Fruit fly (Drosophila melanogaster) whole organism, adult: Measurements from ENCODE around the gene CG18622.

Experiments
- CG11617 ChIP-seq: fragments of 200-800 bp; sonication (Bioruptor generic); optimal IDR thresholded peaks from 2 replicates; lab custom pipeline; 2017; ENCODE audit warnings: mild to moderate bottlenecking, missing biosample characterization, missing genetic modification reagents, missing genetic modification characterization
- CG12768 ChIP-seq: fragments of 200-800 bp; sonication (Bioruptor generic); optimal IDR thresholded peaks from 2 replicates; lab custom pipeline; 2017; ENCODE audit warnings: missing biosample characterization, missing genetic modification characterization, mild to moderate bottlenecking, moderate library complexity, missing genetic modification reagents
- CG14711 ChIP-seq: fragments of 200-800 bp; sonication (Bioruptor generic); optimal IDR thresholded peaks from 2 replicates; lab custom pipeline; 2018; ENCODE audit warnings: missing biosample characterization, mild to moderate bottlenecking, missing genetic modification characterization, moderate library complexity
- CG1620 ChIP-seq: fragments of 200-800 bp; sonication (Bioruptor generic); optimal IDR thresholded peaks from 2 replicates; lab custom pipeline; 2016; ENCODE audit warnings: missing biosample characterization, missing genetic modification characterization
- CG33017 ChIP-seq: fragments of 200-800 bp; sonication (Bioruptor generic); optimal IDR thresholded peaks from 2 replicates; lab custom pipeline; 2018; ENCODE audit warnings: missing biosample characterization, mild to moderate bottlenecking, missing genetic modification characterization, moderate library complexity
- CG5204 ChIP-seq: fragments of 200-800 bp; sonication (Bioruptor generic); optimal IDR thresholded peaks from 2 replicates; lab custom pipeline; 2016; ENCODE audit warnings: missing biosample characterization, missing genetic modification characterization
- CG7045 ChIP-seq: fragments of 200-800 bp; sonication (Bioruptor generic); optimal IDR thresholded peaks from 2 replicates; lab custom pipeline; 2017; ENCODE audit warnings: missing biosample characterization, mild to moderate bottlenecking, missing genetic modification characterization
- CG7101 ChIP-seq: fragments of 200-800 bp; sonication (Bioruptor generic); optimal IDR thresholded peaks from 2 replicates; lab custom pipeline; 2018; ENCODE audit warnings: missing biosample characterization, mild to moderate bottlenecking, missing genetic modification characterization, moderate library complexity
- Clk ChIP-seq: fragments of 200-800 bp; sonication (Bioruptor generic); optimal IDR thresholded peaks from 2 replicates; lab custom pipeline; 2017; ENCODE audit warnings: missing biosample characterization, missing genetic modification characterization
- Crg-1 ChIP-seq: fragments of 200-800 bp; sonication (Bioruptor generic); optimal IDR thresholded peaks from 2 replicates; lab custom pipeline; 2016; ENCODE audit warnings: missing biosample characterization, missing genetic modification characterization
- Hr96 ChIP-seq: fragments of 200-800 bp; sonication (Bioruptor generic); optimal IDR thresholded peaks from 2 replicates; lab custom pipeline; 2016; ENCODE audit warnings: missing biosample characterization, missing genetic modification characterization
- Mnt ChIP-seq: fragments of 200-800 bp; sonication (Bioruptor generic); optimal IDR thresholded peaks from 2 replicates; lab custom pipeline; 2016; ENCODE audit warnings: missing biosample characterization, mild to moderate bottlenecking, missing genetic modification characterization
- bab1 ChIP-seq: fragments of 200-800 bp; sonication (Bioruptor generic); optimal IDR thresholded peaks from 3 replicates; lab custom pipeline; 2019; ENCODE audit warnings: missing biosample characterization, mild to moderate bottlenecking, missing genetic modification characterization, moderate library complexity
- cic ChIP-seq: fragments of 200-800 bp; sonication (Bioruptor generic); optimal IDR thresholded peaks from 2 replicates; lab custom pipeline; 2017; ENCODE audit warnings: missing biosample characterization, mild to moderate bottlenecking, missing genetic modification characterization, moderate library complexity
- cnc ChIP-seq, 2 experiments: fragments of >200 bp; optimal IDR thresholded peaks; 2 replicates each; lab custom pipeline; 2017
- kay ChIP-seq: fragments of 200-800 bp; sonication (Bioruptor generic); peaks from one replicate; lab custom pipeline; 2016; ENCODE audit warnings: missing biosample characterization, missing genetic modification characterization, borderline replicate concordance
- ovo ChIP-seq: fragments of 200-800 bp; sonication (Bioruptor generic); optimal IDR thresholded peaks from 2 replicates; lab custom pipeline; 2016; ENCODE audit warnings: missing biosample characterization, missing genetic modification characterization
- pad ChIP-seq: fragments of 200-800 bp; sonication (Bioruptor generic); optimal IDR thresholded peaks from 3 replicates; lab custom pipeline; 2017; ENCODE audit warnings: missing biosample characterization, missing genetic modification characterization, mild to moderate bottlenecking, moderate library complexity, missing genetic modification reagents
- tj ChIP-seq: fragments of 200-800 bp; sonication (Bioruptor generic); optimal IDR thresholded peaks from 3 replicates; lab custom pipeline; 2017; ENCODE audit warnings: missing biosample characterization, mild to moderate bottlenecking, missing genetic modification characterization, moderate library complexity
- toe ChIP-seq: fragments of 200-800 bp; sonication (Bioruptor generic); optimal IDR thresholded peaks from 2 replicates; lab custom pipeline; 2016; ENCODE audit warnings: missing biosample characterization, missing genetic modification characterization

CG18622 gene

dm6 chr3R:17020956-17021355, 33.4 kb upstream of the CG18622 start, which contains the start of gene Adsl:
TSS of gene Adsl (minus strand) at chr3R:17021120.
- peak; percentile 18 for TF ChIP-seq Hr96 (GFP tag; lab: Kevin White, UChicago)
- peak; percentile 84 for TF ChIP-seq Mnt (GFP tag; lab: Kevin White, UChicago)
- peak; percentile 65 for TF ChIP-seq CG11617
- TF ChIP-seq CG12768 (GFP tag; lab: Kevin White, UChicago), result no peak
- no peak for TF ChIP-seq Clk
- peak; percentile 85 for TF ChIP-seq bab1 (GFP tag; lab: Kevin White, UChicago)
- TF ChIP-seq CG7045 (GFP tag; lab: Kevin White, UChicago), result peak; percentile 24
- no peak for TF ChIP-seq cic (GFP tag; lab: Kevin White, UChicago)
- peak; percentile 18 for TF ChIP-seq CG1620 (GFP tag; lab: Kevin White, UChicago)
- no peak for TF ChIP-seq toe (GFP tag; lab: Kevin White, UChicago)
- peak; percentile 28 for TF ChIP-seq tj
- no peak for TF ChIP-seq Crg-1
- no peak for TF ChIP-seq cnc (optimal IDR thresholded peaks at IDR 0.05; lab: Kevin White, UChicago)
- TF ChIP-seq ovo (GFP tag; lab: Kevin White, UChicago), result peak; percentile 51
- TF ChIP-seq CG14711 (tag; lab: Kevin White, UChicago), result peak; percentile 23
- TF ChIP-seq pad (GFP tag; lab: Kevin White, UChicago), result peak; percentile 46
- peak; percentile 82 for TF ChIP-seq kay
- TF ChIP-seq CG7101 (tag; lab: Kevin White, UChicago), result peak; percentile 59
- TF ChIP-seq CG33017 (tag; lab: Kevin White, UChicago), result peak; percentile 56
- TF ChIP-seq CG5204 (GFP tag; lab: Kevin White, UChicago), result no peak

- no peak for TF ChIP-seq CG33017 (tag; lab: Kevin White, UChicago)
- no peak for TF ChIP-seq CG14711 (tag; lab: Kevin White, UChicago)
- TF ChIP-seq CG12768 (GFP tag; lab: Kevin White, UChicago), result no peak
- TF ChIP-seq CG1620 (GFP tag; lab: Kevin White, UChicago), result no peak
- peak; percentile 7 for TF ChIP-seq CG5204 (GFP tag; lab: Kevin White, UChicago)
- peak; percentile 36 for TF ChIP-seq kay
These were observed 31.5 kb upstream of the CG18622 start for dm6 chr3R:17018902-17019527.

dm6 chr3R:17016193-17016592, 28.7 kb upstream of the CG18622 start:
- no peak for TF ChIP-seq pad (GFP tag; lab: Kevin White, UChicago)
- TF ChIP-seq cic (GFP tag; lab: Kevin White, UChicago), result no peak
- no peak for TF ChIP-seq Hr96 (GFP tag; lab: Kevin White, UChicago)
- no peak for TF ChIP-seq Crg-1

- TF ChIP-seq CG14711 (tag; lab: Kevin White, UChicago), result no peak
- TF ChIP-seq CG7101 (tag; lab: Kevin White, UChicago), result no peak
- TF ChIP-seq cic (GFP tag; lab: Kevin White, UChicago), result no peak
- no peak for TF ChIP-seq ovo (GFP tag; lab: Kevin White, UChicago)
These were observed 26.7 kb upstream of the CG18622 start, which contains the start of gene Pxd for dm6 chr3R:17014276-17014675. TSS of gene Pxd (plus strand) at chr3R:17014576.

dm6 chr3R:17008675-17009022, 21.1 kb upstream of the CG18622 start:
- TF ChIP-seq Mnt (GFP tag; lab: Kevin White, UChicago) (no peak), tj (no peak), CG12768 (GFP tag; lab: Kevin White, UChicago) (no peak), Clk (no peak), CG11617 (no peak), toe (GFP tag; lab: Kevin White, UChicago) (no peak)

- no peak for TF ChIP-seq CG1620 (GFP tag; lab: Kevin White, UChicago)
- no peak for TF ChIP-seq CG33017 (tag; lab: Kevin White, UChicago)
- TF ChIP-seq Crg-1, result no peak
- TF ChIP-seq kay, result peak; percentile 46
- peak; percentile 20 for TF ChIP-seq cic (GFP tag; lab: Kevin White, UChicago)
- no peak for TF ChIP-seq cnc (optimal IDR thresholded peaks at IDR 0.05; lab: Kevin White, UChicago)
- no peak for TF ChIP-seq Clk
These were observed 20.6 kb upstream of the CG18622 start, which contains the start of gene CG8907 for dm6 chr3R:17008018-17008674. TSS of gene CG8907 (plus strand) at chr3R:17008269.

- TF ChIP-seq CG11617 (no peak), CG12768 (GFP tag; lab: Kevin White, UChicago) (no peak), CG33017 (tag; lab: Kevin White, UChicago) (no peak), cnc (optimal IDR thresholded peaks at IDR 0.05; lab: Kevin White, UChicago) (no peak), Clk (no peak)
These were observed 19.8 kb upstream of the CG18622 start for dm6 chr3R:17007336-17007735.
